Worm (Caenorhabditis elegans) whole organism, L4/young adult: ENCODE measurements around the gene hacd-1.

Experiments used
- dao-5 ChIP-seq: sonication (generic microtip); optimal IDR thresholded peaks from 2 replicates; lab custom pipeline; 2016; ENCODE audit warnings: missing genotype, missing genetic modification characterization, moderate library complexity, missing compliant biosample characterization
- him-1 ChIP-seq: sonication (generic microtip); optimal IDR thresholded peaks from 2 replicates; lab custom pipeline; 2016; ENCODE audit warnings: missing genotype, missing genetic modification reagents, missing genetic modification characterization, missing compliant biosample characterization

- no peak for TF ChIP-seq him-1
- TF ChIP-seq dao-5 (tag; lab: Kevin White, UChicago) = no peak
Observed at ce11 chrV:1411459-1411858, 48.7 kb upstream of the hacd-1 start, which contains the start of gene snt-5.
